Fruit fly (Drosophila melanogaster): Measurements from ENCODE around the gene CG9265.

dm6 chr2L:21033315-21033714 is 38.0 kb downstream of the CG9265 start:
- no peak for TF ChIP-seq Dll (optimal IDR thresholded peaks at IDR 0.05)
- TF ChIP-seq usp (GFP tag; optimal IDR thresholded peaks at IDR 0.05), result no peak
- no peak for TF ChIP-seq psq (optimal IDR thresholded peaks at IDR 0.05)
- no peak for TF ChIP-seq CG8478 (optimal IDR thresholded peaks at IDR 0.05)
